Worm (Caenorhabditis elegans) whole organism, L1 larva: ENCODE measurements around the gene lge-1.

ENCODE experiments used
- ceh-63 ChIP-seq: fragments of 200-800 bp; sonication (Bioruptor generic); optimal IDR thresholded peaks from 2 replicates; lab custom pipeline; 2018; ENCODE audit warnings: mild to moderate bottlenecking, missing genetic modification characterization, missing compliant biosample characterization
- efl-1 ChIP-seq, 4 experiments: fragments of 150-350 bp; optimal IDR thresholded peaks in 3 of 4; peaks in 1 of 4; 1 replicate in 1 of 4; 2 replicates in 3 of 4; lab custom pipeline; 2014; ENCODE audit warnings: missing biosample characterization in 2 of 4, missing genetic modification characterization in 2 of 4, missing genetic modification reagents in 2 of 4
- lir-3 ChIP-seq: sonication (generic microtip); optimal IDR thresholded peaks from 2 replicates; lab custom pipeline; 2016; ENCODE audit warnings: mild to moderate bottlenecking, missing genetic modification characterization, moderate library complexity, missing compliant biosample characterization; ENCODE audit not compliant: poor library complexity
- snpc-4 ChIP-seq: fragments of 150-350 bp; optimal IDR thresholded peaks from 2 replicates; lab custom pipeline; 2014; ENCODE audit warnings: missing biosample characterization, missing genetic modification characterization
- sptf-1 ChIP-seq: fragments of 150-350 bp; optimal IDR thresholded peaks from 2 replicates; lab custom pipeline; 2014; ENCODE audit warnings: missing biosample characterization, missing genetic modification characterization
- unc-62 ChIP-seq: fragments of 150-350 bp; optimal IDR thresholded peaks from 2 replicates; lab custom pipeline; 2014; ENCODE audit warnings: missing biosample characterization, missing genetic modification reagents, missing genetic modification characterization

DNA sequence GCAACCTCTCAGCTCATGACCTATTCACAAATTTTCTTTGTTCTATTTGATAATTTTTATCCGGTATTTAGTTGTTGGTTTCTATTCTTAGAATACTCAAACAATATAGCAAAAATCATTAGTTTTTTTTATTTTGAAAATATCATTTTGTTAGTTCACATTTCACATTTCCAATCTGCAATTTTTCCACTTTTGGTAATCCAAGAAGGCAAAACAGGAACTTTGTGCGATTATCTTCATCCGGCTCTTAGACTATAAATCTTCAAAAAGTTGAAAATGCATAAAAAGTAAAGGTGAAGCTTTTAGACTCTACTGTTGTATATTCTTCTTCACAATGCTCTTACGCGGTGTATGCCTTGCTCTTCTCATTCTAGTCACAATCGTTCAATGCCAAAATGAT lies 7.9 kb upstream of the lge-1 start, which contains the start of gene nlp-19:
- TF ChIP-seq unc-62 (GFP tag; lab: Kevin White, UChicago): no peak
- TF ChIP-seq lir-3 (tag; lab: Kevin White, UChicago): no peak
- no peak for TF ChIP-seq efl-1 (optimal IDR thresholded peaks at IDR 0.05; lab: Kevin White, UChicago)
- TF ChIP-seq efl-1 (GFP tag; optimal IDR thresholded peaks at IDR 0.05 in 1 of 2; lab: Kevin White, UChicago): no peak
- TF ChIP-seq sptf-1: no peak
- no peak for TF ChIP-seq snpc-4 (tag; lab: Kevin White, UChicago)
- TF ChIP-seq ceh-63 (GFP tag; lab: Kevin White, UChicago): no peak
